Fruit fly (Drosophila melanogaster) whole organism, pupa: Measurements from ENCODE around the gene ERR.

ENCODE experiments used
- CG15710 ChIP-seq: fragments of 200-800 bp; sonication (Bioruptor generic); optimal IDR thresholded peaks from 2 replicates; lab custom pipeline; 2018; ENCODE audit warnings: missing biosample characterization, mild to moderate bottlenecking, missing genetic modification characterization, moderate library complexity
- CG32121 ChIP-seq: fragments of 200-800 bp; sonication (Bioruptor generic); IDR thresholded peaks from 2 replicates; pipeline ENCODE4 v1.3.6; 2022; ENCODE audit warnings: missing biosample characterization, missing genetic modification characterization
- CG9948 ChIP-seq: fragments of 200-800 bp; sonication (Bioruptor generic); optimal IDR thresholded peaks from 2 replicates; lab custom pipeline; 2018; ENCODE audit warnings: missing biosample characterization, mild to moderate bottlenecking, missing genetic modification characterization, moderate library complexity
- EcR ChIP-seq: fragments of 200-800 bp; sonication (Bioruptor generic); optimal IDR thresholded peaks from 3 replicates; lab custom pipeline; 2019; ENCODE audit warnings: missing biosample characterization, missing genetic modification characterization, mild to moderate bottlenecking, moderate library complexity, missing genetic modification reagents
- Ets98B ChIP-seq: fragments of 200-800 bp; sonication (Bioruptor generic); IDR thresholded peaks from 2 replicates; pipeline ENCODE4 v1.3.6; 2022; ENCODE audit warnings: missing biosample characterization, missing genetic modification characterization
- Pif1B ChIP-seq: fragments of 200-800 bp; sonication (Bioruptor generic); optimal IDR thresholded peaks from 3 replicates; lab custom pipeline; 2016; ENCODE audit warnings: missing biosample characterization, missing genetic modification characterization
- fd96Ca ChIP-seq: fragments of 200-800 bp; sonication (Bioruptor generic); IDR thresholded peaks from 3 replicates; pipeline ENCODE4 v1.3.6; 2022; ENCODE audit warnings: missing biosample characterization, missing genetic modification characterization

DNA sequence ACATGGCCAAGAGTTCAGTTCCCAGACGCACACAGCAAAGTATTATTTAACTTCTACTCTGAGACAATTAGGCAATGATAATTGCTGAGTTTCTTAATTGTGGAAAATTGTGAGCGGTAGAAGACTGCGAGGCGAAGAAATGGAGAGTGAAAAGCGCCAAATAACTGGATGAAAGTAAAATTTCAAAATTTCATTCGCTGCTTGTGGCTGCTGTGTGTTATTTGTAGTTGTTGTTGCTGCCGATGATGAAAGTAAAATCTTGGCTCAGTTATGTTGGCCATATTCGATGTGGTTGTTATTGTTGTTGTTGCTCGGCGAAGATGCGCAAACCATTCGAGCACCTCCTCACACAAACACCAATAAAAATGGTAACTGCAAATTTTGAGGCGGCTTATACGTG lies 36.2 kb downstream of the ERR start:
- no peak for TF ChIP-seq fd96Ca
- TF ChIP-seq Pif1B: no peak
- TF ChIP-seq CG9948 (tag; lab: Kevin White, UChicago): no peak
- TF ChIP-seq Ets98B (GFP tag; lab: Robert Waterston, UW): no peak
- no peak for TF ChIP-seq CG32121
- TF ChIP-seq EcR: no peak
- no peak for TF ChIP-seq CG15710 (tag; lab: Kevin White, UChicago)
